Fruit fly (Drosophila melanogaster) whole organism, prepupa: Measurements from ENCODE around the gene Srp68.

Experiments used
- CG11294 ChIP-seq: fragments of 200-800 bp; sonication (Bioruptor generic); IDR thresholded peaks from 2 replicates; pipeline ENCODE4 v1.3.6; 2022; ENCODE audit warnings: missing biosample characterization, missing genetic modification characterization
- Ets21C ChIP-seq: fragments of 200-800 bp; sonication (Bioruptor generic); optimal IDR thresholded peaks from 3 replicates; lab custom pipeline; 2016; ENCODE audit warnings: missing biosample characterization, missing genetic modification characterization
- acj6 ChIP-seq: fragments of 200-800 bp; sonication (Bioruptor generic); optimal IDR thresholded peaks from 3 replicates; lab custom pipeline; 2016; ENCODE audit warnings: missing biosample characterization, missing genetic modification characterization

DNA sequence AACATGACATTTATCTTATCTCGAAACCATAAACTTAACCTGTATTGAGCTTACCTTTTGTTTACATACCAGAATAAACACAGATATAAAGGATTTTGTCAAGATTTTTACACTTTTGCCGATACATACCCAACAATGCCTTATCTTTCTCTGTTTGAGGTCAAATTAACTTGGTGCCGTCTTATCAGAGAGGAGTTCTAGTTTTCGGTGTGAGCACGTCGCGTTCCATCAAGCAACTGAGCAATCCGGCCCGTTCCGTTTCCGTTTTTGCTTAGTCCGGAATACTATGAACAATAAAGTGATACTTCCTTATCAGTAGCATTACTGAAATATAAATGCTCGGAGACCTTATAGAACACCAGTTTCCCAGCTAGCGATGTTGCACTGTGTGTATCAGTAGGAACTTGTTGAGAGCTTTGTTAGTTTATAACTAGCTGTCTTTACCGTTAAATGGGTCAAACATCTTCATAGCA lies 11.0 kb downstream of the Srp68 start, which contains the start of gene Galk:
- TF ChIP-seq CG11294 (GFP tag; lab: Robert Waterston, UW) (0 out of 2 replicates have a peak, but pooled peaks have one; percentile 32), acj6 (no peak), Ets21C (GFP tag; lab: Kevin White, UChicago) (no peak)
